Worm (Caenorhabditis elegans): ENCODE data around the gene irld-62.

The irld-62 gene

ce11 chrV:15303625-15304024 is 7.3 kb upstream of the irld-62 start, which contains the start of gene srx-48:
Gene srx-48, minus strand, starts transcription at chrV:15303725.
- no peak for TF ChIP-seq skn-1 (tag; optimal IDR thresholded peaks at IDR 0.05)
- TF ChIP-seq crh-2 (tag; optimal IDR thresholded peaks at IDR 0.05), result no peak
- no peak for TF ChIP-seq C34F6.9 (tag; optimal IDR thresholded peaks at IDR 0.05)
- TF ChIP-seq nhr-6 (tag; optimal IDR thresholded peaks at IDR 0.05), result no peak
- no peak for TF ChIP-seq nhr-129 (tag; optimal IDR thresholded peaks at IDR 0.05)
- TF ChIP-seq nhr-12 (tag; optimal IDR thresholded peaks at IDR 0.05), result no peak
- TF ChIP-seq F13H6.1 (tag; optimal IDR thresholded peaks at IDR 0.05), result no peak
- no peak for TF ChIP-seq sma-9 (GFP tag; optimal IDR thresholded peaks at IDR 0.05)
- TF ChIP-seq sma-9 (tag; optimal IDR thresholded peaks at IDR 0.05), result no peak
- TF ChIP-seq sma-3 (GFP tag; optimal IDR thresholded peaks at IDR 0.05), result no peak
- TF ChIP-seq Y55F3AM.14 (GFP tag; optimal IDR thresholded peaks at IDR 0.05), result no peak
- no peak for TF ChIP-seq peb-1 (tag; optimal IDR thresholded peaks at IDR 0.05)
- no peak for TF ChIP-seq fos-1 (tag; optimal IDR thresholded peaks at IDR 0.05)
- no peak for TF ChIP-seq nhr-77 (tag; optimal IDR thresholded peaks at IDR 0.05)
- TF ChIP-seq nhr-21 (tag; optimal IDR thresholded peaks at IDR 0.05), result no peak
- TF ChIP-seq unc-62 (GFP tag; optimal IDR thresholded peaks at IDR 0.05), result no peak

ce11 chrV:15305502-15305901 is 5.4 kb upstream of the irld-62 start, which contains the start of gene T26H8.5:
Gene T26H8.5, minus strand, starts transcription at chrV:15305602.
- no peak for TF ChIP-seq nhr-23 (tag; optimal IDR thresholded peaks at IDR 0.05)
- TF ChIP-seq crh-2 (tag; optimal IDR thresholded peaks at IDR 0.05), result no peak
- TF ChIP-seq unc-62 (GFP tag; optimal IDR thresholded peaks at IDR 0.05), result no peak
- TF ChIP-seq snpc-4 (tag; optimal IDR thresholded peaks at IDR 0.05), result no peak
- no peak for TF ChIP-seq sem-4 (tag; optimal IDR thresholded peaks at IDR 0.05)
- TF ChIP-seq egl-27 (tag; optimal IDR thresholded peaks at IDR 0.05), result no peak
- TF ChIP-seq zag-1 (tag; optimal IDR thresholded peaks at IDR 0.05), result no peak
- no peak for TF ChIP-seq mbf-1 (tag; optimal IDR thresholded peaks at IDR 0.05)

DNA sequence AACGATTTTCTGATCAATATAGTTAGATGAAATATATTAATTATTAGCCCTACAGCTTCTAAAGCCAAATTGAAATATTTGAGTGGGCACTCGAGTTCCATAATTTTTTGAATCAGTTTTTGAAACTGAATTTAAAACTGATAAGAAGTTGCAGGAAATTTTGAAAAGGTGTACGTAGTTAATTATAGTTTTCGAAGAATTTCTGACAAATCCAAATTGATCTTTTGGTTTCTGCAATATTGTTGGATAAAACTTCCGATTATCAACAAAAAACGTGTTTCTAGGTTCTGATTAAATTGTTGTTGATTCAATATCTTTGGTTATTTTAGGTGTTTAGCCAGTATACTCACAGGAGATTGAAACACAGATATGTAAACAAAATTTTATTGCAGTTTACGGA is 4.1 kb upstream of the irld-62 start, which contains the start of gene T26H8.4:
T26H8.4 (minus strand) TSS at position 101 of the 400 bp plus-strand sequence.
- TF ChIP-seq nhr-77 (tag; optimal IDR thresholded peaks at IDR 0.05) (no peak), ztf-11 (tag; optimal IDR thresholded peaks at IDR 0.05) (no peak), skn-1 (tag; optimal IDR thresholded peaks at IDR 0.05) (no peak), sem-4 (tag; optimal IDR thresholded peaks at IDR 0.05) (no peak), unc-39 (tag; optimal IDR thresholded peaks at IDR 0.05) (no peak), C34F6.9 (tag; optimal IDR thresholded peaks at IDR 0.05) (no peak), ceh-82 (tag; optimal IDR thresholded peaks at IDR 0.05) (no peak), ZK546.5 (tag; optimal IDR thresholded peaks at IDR 0.05) (no peak), Y55F3AM.14 (GFP tag; optimal IDR thresholded peaks at IDR 0.05) (no peak), lin-11 (tag; optimal IDR thresholded peaks at IDR 0.05) (no peak), nhr-129 (tag; optimal IDR thresholded peaks at IDR 0.05) (no peak), nhr-10 (tag; optimal IDR thresholded peaks at IDR 0.05) (no peak), gmeb-1 (tag; optimal IDR thresholded peaks at IDR 0.05) (no peak), nhr-21 (tag; optimal IDR thresholded peaks at IDR 0.05) (no peak), unc-55 (GFP tag; optimal IDR thresholded peaks at IDR 0.05) (no peak), dmd-4 (tag; optimal IDR thresholded peaks at IDR 0.05) (no peak)

DNA sequence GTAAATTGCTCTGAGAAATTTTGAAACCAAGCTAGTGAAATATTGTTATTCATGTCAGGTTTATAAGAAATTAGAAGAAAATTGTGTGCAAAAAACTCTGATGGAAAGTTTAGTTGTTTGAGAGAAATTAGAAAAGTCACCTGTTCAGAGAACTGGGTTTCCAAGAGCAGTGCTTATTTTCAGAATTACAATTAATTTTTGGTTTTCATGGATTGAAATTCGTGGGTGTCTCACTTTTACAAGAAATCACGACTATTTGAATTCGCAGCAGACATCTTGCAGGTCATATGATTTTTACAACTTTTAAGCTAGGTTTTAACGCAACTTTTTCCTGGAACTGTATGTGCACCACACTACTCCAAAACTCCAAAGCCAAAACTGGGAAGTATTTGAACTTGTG is 1.9 kb upstream of the irld-62 start, which contains the start of gene srz-10:
srz-10 (minus strand) TSS at position 88 of the 400 bp plus-strand sequence.
- TF ChIP-seq mab-5 (tag; optimal IDR thresholded peaks at IDR 0.05) (no peak), R02D3.7 (tag; optimal IDR thresholded peaks at IDR 0.05) (no peak), nhr-129 (tag; optimal IDR thresholded peaks at IDR 0.05) (no peak), mbf-1 (tag; optimal IDR thresholded peaks at IDR 0.05) (no peak), C34F6.9 (tag; optimal IDR thresholded peaks at IDR 0.05) (no peak), nhr-77 (tag; optimal IDR thresholded peaks at IDR 0.05) (no peak), unc-62 (GFP tag; optimal IDR thresholded peaks at IDR 0.05) (no peak), sem-4 (tag; optimal IDR thresholded peaks at IDR 0.05) (no peak), nhr-12 (tag; optimal IDR thresholded peaks at IDR 0.05) (no peak), elt-3 (tag; optimal IDR thresholded peaks at IDR 0.05) (no peak), gmeb-1 (tag; optimal IDR thresholded peaks at IDR 0.05) (no peak), nhr-25 (tag; optimal IDR thresholded peaks at IDR 0.05) (no peak), nhr-21 (tag; optimal IDR thresholded peaks at IDR 0.05) (no peak), nhr-10 (tag; optimal IDR thresholded peaks at IDR 0.05) (no peak), fos-1 (tag; optimal IDR thresholded peaks at IDR 0.05) (no peak), nhr-6 (tag; optimal IDR thresholded peaks at IDR 0.05) (no peak), ceh-82 (tag; optimal IDR thresholded peaks at IDR 0.05) (no peak), skn-1 (tag; optimal IDR thresholded peaks at IDR 0.05) (no peak), F13H6.1 (tag; optimal IDR thresholded peaks at IDR 0.05) (no peak), alr-1 (tag; optimal IDR thresholded peaks at IDR 0.05) (no peak)
